Fruit fly (Drosophila melanogaster): ENCODE results near the gene CG9806.

CG9806 gene

DNA sequence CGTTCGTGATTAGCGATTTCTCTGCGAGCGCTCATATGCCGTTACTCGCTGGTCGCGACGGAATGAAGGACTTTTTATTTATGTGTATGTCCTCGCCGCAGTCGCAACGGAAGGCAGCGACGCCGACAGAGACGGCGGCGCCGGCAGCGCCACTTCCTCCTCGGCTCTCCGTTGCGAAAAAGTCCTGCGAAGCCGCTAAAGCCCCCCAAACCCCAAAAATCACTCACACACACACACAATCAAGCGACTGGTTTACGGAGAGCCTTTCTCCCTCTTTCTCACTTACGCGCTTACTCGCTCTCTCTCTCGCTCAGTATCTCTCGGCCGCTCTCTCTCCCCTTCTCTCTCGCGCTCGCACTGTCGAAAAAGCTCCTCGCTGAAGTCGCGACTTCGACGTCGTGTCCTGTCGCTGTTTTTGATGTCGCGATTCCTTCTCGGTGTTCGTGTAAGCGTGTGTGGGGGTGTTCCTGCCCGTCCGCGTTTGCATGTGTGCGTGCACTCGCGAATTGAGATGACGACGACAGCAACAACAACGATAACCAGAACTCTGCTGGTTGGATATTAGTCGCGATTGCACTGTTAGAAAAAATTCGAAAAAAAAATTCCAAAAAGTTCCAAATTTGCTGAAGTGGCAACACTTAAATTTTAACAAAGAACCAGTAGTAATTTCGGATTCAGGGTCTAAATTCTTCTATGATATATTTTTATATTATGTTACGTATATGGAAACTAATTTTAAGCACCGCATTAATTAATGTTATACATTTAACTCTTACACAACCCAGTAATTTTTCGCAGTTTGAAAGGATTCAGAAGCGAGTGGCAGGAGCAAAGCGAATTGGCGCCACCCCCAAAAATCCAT lies 6.5 kb downstream of the CG9806 start, which contains the start of gene CG43347 (continued):
- no peak for TF ChIP-seq vnd (GFP tag; IDR thresholded peaks at IDR 0.05; ENCODE audit: partially characterized antibody)
- TF ChIP-seq Hr39 (optimal IDR thresholded peaks at IDR 0.05) = no peak
- TF ChIP-seq CG1603 (tag; optimal IDR thresholded peaks at IDR 0.05) = peak; percentile 10
- TF ChIP-seq Spps (tag; optimal IDR thresholded peaks at IDR 0.05) = no peak
- peak; percentile 76 for TF ChIP-seq CG2120 (GFP tag; optimal IDR thresholded peaks at IDR 0.05)
- peak; percentile 81 for TF ChIP-seq CG13894 (tag; optimal IDR thresholded peaks at IDR 0.05)
- TF ChIP-seq CG43689 (GFP tag; IDR thresholded peaks at IDR 0.05) = 0 out of 2 replicates have a peak, but pooled peaks have one; percentile 28
- no peak for TF ChIP-seq Dfd (GFP tag; optimal IDR thresholded peaks at IDR 0.05)
- no peak for TF ChIP-seq Scr (GFP tag; IDR thresholded peaks at IDR 0.05; ENCODE audit: partially characterized antibody)
- TF ChIP-seq grn (GFP tag; optimal IDR thresholded peaks at IDR 0.05) = no peak
- peak; percentile 57; the same call in 2 of the 3 replicates for TF ChIP-seq CG7357 (GFP tag; IDR thresholded peaks at IDR 0.05)
- TF ChIP-seq Poxn (GFP tag; IDR thresholded peaks at IDR 0.05) = no peak
- peak; percentile 70 for TF ChIP-seq phol (tag; optimal IDR thresholded peaks at IDR 0.05)
- TF ChIP-seq ci (GFP tag; IDR thresholded peaks at IDR 0.05) = peak; percentile 44; the same call in 1 of the 3 replicates
- TF ChIP-seq tup (GFP tag; optimal IDR thresholded peaks at IDR 0.05) = no peak
- TF ChIP-seq jigr1 (GFP tag; IDR thresholded peaks at IDR 0.05) = no peak
- TF ChIP-seq repo (GFP tag; optimal IDR thresholded peaks at IDR 0.05) = no peak
- no peak for TF ChIP-seq CG30020 (tag; optimal IDR thresholded peaks at IDR 0.05)
- TF ChIP-seq Dip3 (GFP tag; optimal IDR thresholded peaks at IDR 0.05) = no peak
- peak; percentile 64 for TF ChIP-seq fd96Cb (tag; optimal IDR thresholded peaks at IDR 0.05)
- peak; percentile 34 for TF ChIP-seq CG16815 (GFP tag; optimal IDR thresholded peaks at IDR 0.05)
- peak; percentile 88 for TF ChIP-seq CG7556 (GFP tag; optimal IDR thresholded peaks at IDR 0.05)
- TF ChIP-seq lab (GFP tag; optimal IDR thresholded peaks at IDR 0.05) = peak; percentile 86
- TF ChIP-seq corto (GFP tag; optimal IDR thresholded peaks at IDR 0.05) = no peak
- peak; percentile 30 for TF ChIP-seq oc (tag; optimal IDR thresholded peaks at IDR 0.05)
- no peak for TF ChIP-seq CG10959 (GFP tag; IDR thresholded peaks at IDR 0.05)
- TF ChIP-seq kay (GFP tag; optimal IDR thresholded peaks at IDR 0.05) = no peak
- TF ChIP-seq CG10209 (GFP tag; optimal IDR thresholded peaks at IDR 0.05) = peak; percentile 70
- no peak for TF ChIP-seq NC2β (GFP tag; optimal IDR thresholded peaks at IDR 0.05)
- 0 out of 2 replicates have a peak, but pooled peaks have one; percentile 9 for TF ChIP-seq gsb (GFP tag; IDR thresholded peaks at IDR 0.05)
- TF ChIP-seq CG4360 (GFP tag; IDR thresholded peaks at IDR 0.05) = no peak
- 0 out of 2 replicates have a peak, but pooled peaks have one; percentile 35 for TF ChIP-seq CG6272 (GFP tag; IDR thresholded peaks at IDR 0.05)
- TF ChIP-seq TFAM (GFP tag; optimal IDR thresholded peaks at IDR 0.05) = no peak
- TF ChIP-seq CG9797 (GFP tag; optimal IDR thresholded peaks at IDR 0.05) = no peak
- no peak for TF ChIP-seq CG6175 (GFP tag; IDR thresholded peaks at IDR 0.05)
- TF ChIP-seq CG4730 (GFP tag; IDR thresholded peaks at IDR 0.05) = no peak
- no peak for TF ChIP-seq HLHmδ (GFP tag; optimal IDR thresholded peaks at IDR 0.05)
- TF ChIP-seq ttk (GFP tag; IDR thresholded peaks at IDR 0.05) = peak; percentile 40; the same call in 1 of the 2 replicates
- no peak for TF ChIP-seq jumu (GFP tag; optimal IDR thresholded peaks at IDR 0.05)
- no peak for TF ChIP-seq Bdp1 (GFP tag; optimal IDR thresholded peaks at IDR 0.05)
- peak; percentile 59 for TF ChIP-seq gsb-n (tag; optimal IDR thresholded peaks at IDR 0.05)
- peak; percentile 43 for TF ChIP-seq CG14710 (tag; optimal IDR thresholded peaks at IDR 0.05)
- no peak for TF ChIP-seq ab (GFP tag; optimal IDR thresholded peaks at IDR 0.05)
- no peak for TF ChIP-seq CG8765 (GFP tag; IDR thresholded peaks at IDR 0.05)
- TF ChIP-seq NK7.1 (GFP tag; optimal IDR thresholded peaks at IDR 0.05) = no peak
- peak; percentile 60 for TF ChIP-seq Nf-YC (tag; optimal IDR thresholded peaks at IDR 0.05)
- TF ChIP-seq Dp (GFP tag; optimal IDR thresholded peaks at IDR 0.05) = no peak
- TF ChIP-seq cas (GFP tag; IDR thresholded peaks at IDR 0.05) = no peak
- peak; percentile 20; the same call in 1 of the 2 replicates for TF ChIP-seq Nf-YA (GFP tag; IDR thresholded peaks at IDR 0.05)
- TF ChIP-seq H15 (GFP tag; IDR thresholded peaks at IDR 0.05) = 0 out of 3 replicates have a peak, but pooled peaks have one; percentile 43
